Worm (Caenorhabditis elegans) whole organism, L3 larva: ENCODE measurements around the gene W08E12.4.

Experiments used
- ceh-28 ChIP-seq: fragments of 150-350 bp; optimal IDR thresholded peaks from 2 replicates; lab custom pipeline; 2014; ENCODE audit warnings: missing biosample characterization, missing genetic modification reagents, missing genetic modification characterization
- mml-1 ChIP-seq: fragments of 150-350 bp; sonication (generic microtip); optimal IDR thresholded peaks from 3 replicates; lab custom pipeline; 2014; ENCODE audit warnings: missing biosample characterization, missing genetic modification characterization
- nhr-25 ChIP-seq: sonication (generic microtip); optimal IDR thresholded peaks from 2 replicates; lab custom pipeline; 2017; ENCODE audit warnings: missing biosample characterization, missing genetic modification characterization
- ztf-11 ChIP-seq: fragments of 150-350 bp; optimal IDR thresholded peaks from 2 replicates; lab custom pipeline; 2014; ENCODE audit warnings: missing biosample characterization, missing genetic modification characterization

ce11 chrIV:3293800-3294493 lies 8.2 kb upstream of the W08E12.4 start:
- TF ChIP-seq ceh-28 (no peak), mml-1 (tag; lab: Kevin White, UChicago) (no peak), nhr-25 (tag; lab: Kevin White, UChicago) (no peak), ztf-11 (no peak)
